Fruit fly (Drosophila melanogaster) whole organism, embryonic: Measurements from ENCODE around the gene Rad9.
A peak's percentile ranks its signal among the peaks of the same experiment; 100 is the strongest.

Experiments used
- Bdp1 ChIP-seq: fragments of 200-800 bp; sonication (Bioruptor generic); optimal IDR thresholded peaks from 3 replicates; lab custom pipeline; 2016; ENCODE audit warnings: missing biosample characterization, missing genetic modification characterization
- CG10274 ChIP-seq: fragments of 200-800 bp; sonication (Bioruptor generic); optimal IDR thresholded peaks from 3 replicates; lab custom pipeline; 2017; ENCODE audit warnings: missing biosample characterization, mild to moderate bottlenecking, missing genetic modification characterization
- CG10462 ChIP-seq: fragments of 200-800 bp; sonication (Bioruptor generic); optimal IDR thresholded peaks from 2 replicates; lab custom pipeline; 2016; ENCODE audit warnings: missing biosample characterization, missing genetic modification characterization
- CG11247 ChIP-seq: fragments of 200-800 bp; sonication (Bioruptor generic); IDR thresholded peaks from 2 replicates; pipeline ENCODE4 v1.3.6; 2022; ENCODE audit warnings: missing biosample characterization, missing genetic modification characterization
- CG11504 ChIP-seq: fragments of 200-800 bp; sonication (Bioruptor generic); optimal IDR thresholded peaks from 3 replicates; lab custom pipeline; 2019; ENCODE audit warnings: missing biosample characterization, mild to moderate bottlenecking, missing genetic modification characterization, moderate library complexity
- CG14050 ChIP-seq: fragments of 200-800 bp; sonication (Bioruptor generic); IDR thresholded peaks from 3 replicates; pipeline ENCODE4 v1.3.6; 2022; ENCODE audit warnings: missing biosample characterization, missing genetic modification characterization
- CG16863 ChIP-seq: fragments of 200-800 bp; sonication (Bioruptor generic); optimal IDR thresholded peaks from 3 replicates; lab custom pipeline; 2016; ENCODE audit warnings: missing biosample characterization, missing genetic modification characterization
- CG17385 ChIP-seq: fragments of 200-800 bp; sonication (Bioruptor generic); optimal IDR thresholded peaks from 3 replicates; lab custom pipeline; 2018; ENCODE audit warnings: missing biosample characterization, mild to moderate bottlenecking, missing genetic modification characterization
- CG2712 ChIP-seq: fragments of 200-800 bp; optimal IDR thresholded peaks from 3 replicates; lab custom pipeline; 2019; ENCODE audit warnings: missing biosample characterization, mild to moderate bottlenecking, missing genetic modification characterization, moderate library complexity
- CG3281 ChIP-seq: fragments of 200-800 bp; sonication (Bioruptor generic); optimal IDR thresholded peaks from 3 replicates; lab custom pipeline; 2017; ENCODE audit warnings: missing biosample characterization, mild to moderate bottlenecking, missing genetic modification characterization
- CG4328 ChIP-seq: fragments of 200-800 bp; sonication (Bioruptor generic); optimal IDR thresholded peaks from 3 replicates; lab custom pipeline; 2017; ENCODE audit warnings: missing biosample characterization, missing genetic modification reagents, missing genetic modification characterization
- CG4424 ChIP-seq: fragments of 200-800 bp; sonication (Bioruptor generic); optimal IDR thresholded peaks from 3 replicates; lab custom pipeline; 2016; ENCODE audit warnings: missing biosample characterization, missing genetic modification characterization
- CG6254 ChIP-seq: fragments of 200-800 bp; sonication (Bioruptor generic); optimal IDR thresholded peaks from 3 replicates; lab custom pipeline; 2017; ENCODE audit warnings: mild to moderate bottlenecking, missing biosample characterization, missing genetic modification reagents, missing genetic modification characterization
- CG6272 ChIP-seq: fragments of 200-800 bp; sonication (Bioruptor generic); IDR thresholded peaks from 2 replicates; pipeline ENCODE4 v1.3.6; 2022; ENCODE audit warnings: missing biosample characterization, missing genetic modification characterization
- CG6689 ChIP-seq: fragments of 200-800 bp; sonication (Bioruptor generic); IDR thresholded peaks from 2 replicates; pipeline ENCODE4 v1.3.6; 2022; ENCODE audit warnings: missing biosample characterization, missing genetic modification characterization
- CG6791 ChIP-seq: fragments of 200-800 bp; sonication (Bioruptor generic); IDR thresholded peaks from 3 replicates; pipeline ENCODE4 v1.3.6; 2022; ENCODE audit warnings: missing biosample characterization, missing genetic modification characterization; ENCODE audit not compliant: partially characterized antibody
- D19A ChIP-seq: fragments of 200-800 bp; optimal IDR thresholded peaks from 3 replicates; lab custom pipeline; 2019; ENCODE audit warnings: missing biosample characterization, mild to moderate bottlenecking, missing genetic modification characterization, moderate library complexity
- Ets65A ChIP-seq: fragments of 200-800 bp; sonication (Bioruptor generic); peaks from one replicate; lab custom pipeline; 2016; ENCODE audit warnings: missing biosample characterization, missing genetic modification characterization
- Fer2 ChIP-seq: fragments of 200-800 bp; sonication (Bioruptor generic); optimal IDR thresholded peaks from 2 replicates; lab custom pipeline; 2018; ENCODE audit warnings: missing biosample characterization, mild to moderate bottlenecking, missing genetic modification characterization, moderate library complexity
- Med ChIP-seq: fragments of 200-800 bp; sonication (Bioruptor generic); peaks from one replicate; lab custom pipeline; 2016; ENCODE audit warnings: missing biosample characterization, missing genetic modification characterization, mild to moderate bottlenecking, inconsistent platforms, moderate library complexity
- NC2α ChIP-seq: fragments of 200-800 bp; sonication (Bioruptor generic); optimal IDR thresholded peaks from 2 replicates; lab custom pipeline; 2016; ENCODE audit warnings: missing biosample characterization, missing genetic modification characterization
- aop ChIP-seq: fragments of 200-800 bp; sonication (Bioruptor generic); IDR thresholded peaks from 2 replicates; pipeline ENCODE4 v1.3.6; 2022; ENCODE audit warnings: missing biosample characterization, missing genetic modification characterization
- bsh ChIP-seq, 2 experiments: fragments of 200-800 bp; sonication (Bioruptor generic); optimal IDR thresholded peaks; 2 replicates each; lab custom pipeline; 2017 to 2018; ENCODE audit warnings: mild to moderate bottlenecking in 2 of 2, missing biosample characterization in 2 of 2, missing genetic modification characterization in 2 of 2, moderate library complexity in 1 of 2
- cad ChIP-seq: fragments of >200 bp; optimal IDR thresholded peaks from 2 replicates; lab custom pipeline; 2017; ENCODE audit warnings: missing biosample characterization, missing genetic modification characterization
- ewg ChIP-seq: fragments of 200-800 bp; sonication (Bioruptor generic); optimal IDR thresholded peaks from 3 replicates; lab custom pipeline; 2017; ENCODE audit warnings: mild to moderate bottlenecking, missing biosample characterization, missing genetic modification reagents, missing genetic modification characterization
- eyg ChIP-seq: fragments of 200-800 bp; sonication (Bioruptor generic); optimal IDR thresholded peaks from 3 replicates; lab custom pipeline; 2016; ENCODE audit warnings: missing biosample characterization, missing genetic modification characterization
- h ChIP-seq: fragments of >200 bp; optimal IDR thresholded peaks from 2 replicates; lab custom pipeline; 2017
- nom ChIP-seq: fragments of 200-800 bp; sonication (Bioruptor generic); optimal IDR thresholded peaks from 2 replicates; lab custom pipeline; 2017; ENCODE audit warnings: missing biosample characterization, missing genetic modification characterization, mild to moderate bottlenecking, moderate library complexity, missing genetic modification reagents
- oc ChIP-seq: fragments of 200-800 bp; sonication (Bioruptor generic); optimal IDR thresholded peaks from 2 replicates; lab custom pipeline; 2018; ENCODE audit warnings: missing biosample characterization, mild to moderate bottlenecking, missing genetic modification characterization, moderate library complexity
- org-1 ChIP-seq: fragments of 200-800 bp; sonication (Bioruptor generic); optimal IDR thresholded peaks from 2 replicates; lab custom pipeline; 2017; ENCODE audit warnings: missing biosample characterization, missing genetic modification characterization
- pita ChIP-seq: fragments of 200-800 bp; sonication (Bioruptor generic); optimal IDR thresholded peaks from 2 replicates; lab custom pipeline; 2017; ENCODE audit warnings: missing biosample characterization, mild to moderate bottlenecking, missing genetic modification characterization
- sob ChIP-seq: fragments of 200-800 bp; sonication (Bioruptor generic); IDR thresholded peaks from 2 replicates; pipeline ENCODE4 v1.3.6; 2022; ENCODE audit warnings: missing biosample characterization, missing genetic modification characterization
- sr ChIP-seq: fragments of 200-800 bp; sonication (Bioruptor generic); IDR thresholded peaks from 3 replicates; pipeline ENCODE4 v1.3.6; 2022; ENCODE audit warnings: missing biosample characterization, missing genetic modification characterization
- usp ChIP-seq: fragments of >200 bp; optimal IDR thresholded peaks from 2 replicates; lab custom pipeline; 2017; ENCODE audit warnings: missing biosample characterization, missing genetic modification characterization
- vvl ChIP-seq: fragments of 200-800 bp; sonication (Bioruptor generic); IDR thresholded peaks from 2 replicates; pipeline ENCODE4 v1.3.6; 2022; ENCODE audit warnings: missing biosample characterization, missing genetic modification characterization
- z ChIP-seq: fragments of 200-800 bp; sonication (Bioruptor generic); IDR thresholded peaks from 3 replicates; pipeline ENCODE4 v1.3.6; 2022; ENCODE audit warnings: missing biosample characterization, missing genetic modification characterization

The Rad9 gene

dm6 chr3L:18890283-18891175 is 18.2 kb upstream of the Rad9 start, which contains the start of gene CG3961 (continued):
- TF ChIP-seq CG11504 (tag; lab: Kevin White, UChicago) (peak; percentile 98), NC2α (peak; percentile 80), ewg (peak; percentile 96), CG11247 (GFP tag; lab: Robert Waterston, UW) (peak; percentile 65), eyg (peak; percentile 46), nom (peak; percentile 97), CG6272 (GFP tag; lab: Robert Waterston, UW) (no peak; the same call in 1 of the 2 replicates), CG3281 (GFP tag; lab: Kevin White, UChicago) (peak; percentile 95), CG17385 (GFP tag; lab: Kevin White, UChicago) (peak; percentile 96), oc (peak; percentile 93), Bdp1 (GFP tag; lab: Kevin White, UChicago) (peak; percentile 80), cad (GFP tag; lab: Kevin White, UChicago) (no peak), CG14050 (GFP tag; lab: Robert Waterston, UW) (peak; percentile 83), usp (GFP tag; lab: Kevin White, UChicago) (no peak), CG2712 (tag; lab: Kevin White, UChicago) (peak; percentile 99), Fer2 (tag; lab: Kevin White, UChicago) (peak; percentile 85), vvl (peak; percentile 94), pita (GFP tag; lab: Kevin White, UChicago) (no peak), CG10462 (GFP tag; lab: Kevin White, UChicago) (peak; percentile 97), CG6689 (GFP tag; lab: Robert Waterston, UW) (peak; percentile 97), sr (GFP tag; lab: Robert Waterston, UW) (no peak), CG16863 (GFP tag; lab: Kevin White, UChicago) (peak; percentile 90), CG4424 (GFP tag; lab: Kevin White, UChicago) (peak; percentile 98)
- TF ChIP-seq, all 482 proteins: peak for 411

DNA sequence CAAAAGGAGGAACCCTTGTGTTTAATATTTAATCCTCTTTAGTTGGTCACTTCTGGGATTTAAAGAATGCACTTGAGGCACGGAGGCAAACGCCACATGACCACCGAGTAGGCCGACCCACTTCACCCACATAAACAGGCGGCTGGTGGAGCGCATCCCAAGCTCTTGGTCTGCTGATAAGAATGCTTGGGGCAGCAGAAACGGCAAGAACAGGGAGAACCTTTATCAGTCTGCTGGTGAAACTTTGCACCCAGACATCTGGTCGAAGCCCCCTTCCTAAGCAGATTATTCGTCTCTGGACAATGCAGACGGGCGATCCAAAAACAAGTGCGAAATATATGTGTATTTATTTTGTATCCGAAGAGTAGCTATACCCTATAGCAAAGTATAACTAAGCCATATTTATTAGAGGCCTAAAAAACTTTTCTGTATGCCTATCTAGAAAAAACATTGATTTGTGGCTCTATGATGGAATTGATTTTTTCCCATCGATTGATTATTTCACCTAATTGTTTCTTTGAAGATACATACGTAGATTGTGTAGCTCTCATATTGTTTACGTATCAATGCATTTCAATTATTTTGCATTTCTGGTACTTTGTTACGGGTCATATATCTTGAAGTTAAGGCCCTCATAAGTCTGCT is 17.0 kb upstream of the Rad9 start:
- TF ChIP-seq CG6254 (GFP tag; lab: Kevin White, UChicago) (no peak), sob (0 out of 2 replicates have a peak, but pooled peaks have one; percentile 5), CG10274 (GFP tag; lab: Kevin White, UChicago) (no peak), bsh (GFP tag; optimal IDR thresholded peaks at IDR 0.05; lab: Kevin White, UChicago) (peak in 1 of 2 experiments; percentile 44), nom (peak; percentile 89), z (GFP tag; lab: Robert Waterston, UW) (no peak), Med (peak; percentile 78), Ets65A (GFP tag; lab: Kevin White, UChicago) (peak; percentile 76), sr (GFP tag; lab: Robert Waterston, UW) (no peak), CG6791 (GFP tag; lab: Robert Waterston, UW) (no peak), D19A (peak; percentile 64)

DNA sequence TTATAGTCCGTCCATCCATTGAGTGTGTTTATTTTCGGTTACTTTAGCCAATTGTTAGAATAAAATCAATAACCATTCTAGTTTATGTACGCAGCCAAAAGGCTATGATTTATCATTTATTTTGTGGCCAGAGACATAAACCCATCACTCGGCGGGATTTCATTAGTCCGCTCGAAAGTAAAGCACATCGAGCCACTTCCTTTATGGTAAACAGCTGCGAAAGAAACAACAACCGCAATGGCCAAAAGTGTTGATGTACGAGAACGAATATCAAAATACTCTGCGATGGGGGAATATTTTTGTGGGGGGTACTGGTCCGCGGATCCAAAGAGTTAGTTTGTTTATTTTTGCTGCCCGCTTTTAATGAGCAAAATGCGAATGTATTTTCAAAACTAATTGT is 9.3 kb upstream of the Rad9 start:
- TF ChIP-seq org-1 (peak; percentile 58), aop (no peak), CG4328 (GFP tag; lab: Kevin White, UChicago) (peak; percentile 93), h (no peak), D19A (peak; percentile 12)
